Worm (Caenorhabditis elegans) whole organism, young adult: ENCODE data around the gene fipr-3.

Experiments
- C17E4.6 ChIP-seq: fragments of 200-800 bp; sonication (Bioruptor generic); IDR thresholded peaks from 2 replicates; pipeline ENCODE4 v1.3.6; 2022; ENCODE audit warnings: missing genetic modification reagents, missing genetic modification characterization, missing compliant biosample characterization
- K11D2.4 ChIP-seq: fragments of 200-800 bp; sonication (Bioruptor generic); IDR thresholded peaks from 2 replicates; pipeline ENCODE4 v1.3.6; 2022; ENCODE audit warnings: missing genetic modification reagents, missing genetic modification characterization, missing compliant biosample characterization
- ama-1 ChIP-seq, 3 experiments: fragments of 150-350 bp in 1 of 3; sonication (generic microtip) in 2 of 3; optimal IDR thresholded peaks; 2 replicates each; lab custom pipeline; 2014 to 2018; ENCODE audit warnings: missing biosample characterization in 2 of 3, missing genetic modification characterization in 2 of 3, missing genetic modification reagents in 2 of 3
- atf-7 ChIP-seq: sonication (generic microtip); optimal IDR thresholded peaks from 2 replicates; lab custom pipeline; 2017; ENCODE audit warnings: mild to moderate bottlenecking, missing genetic modification characterization, missing compliant biosample characterization
- attf-5 ChIP-seq: fragments of 200-800 bp; sonication (Bioruptor generic); optimal IDR thresholded peaks from 2 replicates; lab custom pipeline; 2018; ENCODE audit warnings: mild to moderate bottlenecking, missing genetic modification characterization, missing compliant biosample characterization
- dpl-1 ChIP-seq: fragments of 150-350 bp; optimal IDR thresholded peaks from 2 replicates; lab custom pipeline; 2014; ENCODE audit warnings: missing biosample characterization, missing genetic modification reagents, missing genetic modification characterization
- efl-1 ChIP-seq: fragments of 150-350 bp; optimal IDR thresholded peaks from 2 replicates; lab custom pipeline; 2014; ENCODE audit warnings: missing biosample characterization, missing genetic modification reagents, missing genetic modification characterization
- egrh-3 ChIP-seq: fragments of 200-800 bp; sonication (Bioruptor generic); IDR thresholded peaks from 2 replicates; pipeline ENCODE4 v1.3.6; 2022; ENCODE audit warnings: missing genetic modification reagents, missing genetic modification characterization, missing compliant biosample characterization
- hrde-1 ChIP-seq: sonication (generic microtip); optimal IDR thresholded peaks from 2 replicates; lab custom pipeline; 2016; ENCODE audit warnings: missing genetic modification characterization, mild to moderate bottlenecking, missing compliant biosample characterization, moderate library complexity, missing genotype, missing genetic modification reagents, borderline replicate concordance
- madf-8 ChIP-seq: fragments of 200-800 bp; sonication (Bioruptor generic); conservative IDR thresholded peaks from 2 replicates; pipeline ENCODE4 v1.3.6; 2022; ENCODE audit warnings: missing genetic modification reagents, missing genetic modification characterization, missing compliant biosample characterization
- sdz-38 ChIP-seq: sonication (generic microtip); optimal IDR thresholded peaks from 2 replicates; lab custom pipeline; 2016; ENCODE audit warnings: missing genotype, missing genetic modification characterization, missing compliant biosample characterization
- unc-130 ChIP-seq: sonication (generic microtip); optimal IDR thresholded peaks from 2 replicates; lab custom pipeline; 2016; ENCODE audit warnings: missing genetic modification reagents, missing genetic modification characterization, missing compliant biosample characterization

- TF ChIP-seq attf-5 (GFP tag; lab: Kevin White, UChicago) = no peak
- TF ChIP-seq ama-1 (optimal IDR thresholded peaks at IDR 0.05; lab: Kevin White, UChicago) = no peak
- TF ChIP-seq ama-1 (GFP tag; optimal IDR thresholded peaks at IDR 0.05; lab: Kevin White, UChicago) = no peak
- TF ChIP-seq sdz-38 = no peak
- no peak for TF ChIP-seq egrh-3 (GFP tag; lab: Robert Waterston, UW)
- no peak for TF ChIP-seq efl-1 (GFP tag; lab: Kevin White, UChicago)
- no peak for TF ChIP-seq hrde-1 (tag; lab: Kevin White, UChicago)
- no peak for TF ChIP-seq atf-7
- TF ChIP-seq K11D2.4 (GFP tag; lab: Robert Waterston, UW) = no peak
- TF ChIP-seq unc-130 = no peak
- TF ChIP-seq dpl-1 = no peak
- no peak for TF ChIP-seq C17E4.6 (GFP tag; lab: Robert Waterston, UW)
- TF ChIP-seq madf-8 = no peak
These were observed 22.0 kb upstream of the fipr-3 start for ce11 chrX:14401230-14401629.
